Fruit fly (Drosophila melanogaster): ENCODE data around the gene Rad9.

The Rad9 gene

dm6 chr3L:18896297-18896863, 24.0 kb upstream of the Rad9 start:
- TF ChIP-seq CG12768 (GFP tag; optimal IDR thresholded peaks at IDR 0.05) (peak; percentile 4), Crg-1 (GFP tag; optimal IDR thresholded peaks at IDR 0.05) (no peak), cic (GFP tag; optimal IDR thresholded peaks at IDR 0.05) (peak; percentile 28), pad (GFP tag; optimal IDR thresholded peaks at IDR 0.05) (peak; percentile 92)

dm6 chr3L:18895079-18895478, 22.7 kb upstream of the Rad9 start:
- no peak for TF ChIP-seq CG7045 (GFP tag; optimal IDR thresholded peaks at IDR 0.05)
- peak; percentile 14 for TF ChIP-seq cic (GFP tag; optimal IDR thresholded peaks at IDR 0.05)
- TF ChIP-seq pad (GFP tag; optimal IDR thresholded peaks at IDR 0.05) = peak; percentile 26
- no peak for TF ChIP-seq Crg-1 (GFP tag; optimal IDR thresholded peaks at IDR 0.05)
- no peak for TF ChIP-seq CG14711 (tag; optimal IDR thresholded peaks at IDR 0.05)

- TF ChIP-seq Clk (GFP tag; optimal IDR thresholded peaks at IDR 0.05) = no peak
- no peak for TF ChIP-seq Hr96 (GFP tag; optimal IDR thresholded peaks at IDR 0.05)
- no peak for TF ChIP-seq CG33017 (tag; optimal IDR thresholded peaks at IDR 0.05)
- no peak for TF ChIP-seq CG5204 (GFP tag; optimal IDR thresholded peaks at IDR 0.05)
- no peak for TF ChIP-seq pad (GFP tag; optimal IDR thresholded peaks at IDR 0.05)
- TF ChIP-seq Mnt (GFP tag; optimal IDR thresholded peaks at IDR 0.05) = no peak
- TF ChIP-seq CG14711 (tag; optimal IDR thresholded peaks at IDR 0.05) = no peak
- TF ChIP-seq CG7045 (GFP tag; optimal IDR thresholded peaks at IDR 0.05) = no peak
- TF ChIP-seq kay (GFP tag; ENCODE audit: borderline replicate concordance) = no peak
- no peak for TF ChIP-seq cnc (optimal IDR thresholded peaks at IDR 0.05)
- no peak for TF ChIP-seq CG12768 (GFP tag; optimal IDR thresholded peaks at IDR 0.05)
- no peak for TF ChIP-seq cic (GFP tag; optimal IDR thresholded peaks at IDR 0.05)
- no peak for TF ChIP-seq Crg-1 (GFP tag; optimal IDR thresholded peaks at IDR 0.05)
- TF ChIP-seq CG1620 (GFP tag; optimal IDR thresholded peaks at IDR 0.05) = no peak
- no peak for TF ChIP-seq toe (GFP tag; optimal IDR thresholded peaks at IDR 0.05)
Observed at dm6 chr3L:18891986-18892385, 19.6 kb upstream of the Rad9 start, which contains the start of gene NijB. Gene NijB, plus strand, starts transcription at chr3L:18892383.

dm6 chr3L:18890283-18891175, 18.2 kb upstream of the Rad9 start, which contains the start of gene CG3961:
Gene CG3961, minus strand, starts transcription at chr3L:18890483.
- TF ChIP-seq bab1 (GFP tag; optimal IDR thresholded peaks at IDR 0.05) = peak; percentile 93
- TF ChIP-seq toe (GFP tag; optimal IDR thresholded peaks at IDR 0.05) = peak; percentile 91
- peak; percentile 90 for TF ChIP-seq kay (GFP tag; ENCODE audit: borderline replicate concordance)
- TF ChIP-seq CG7101 (tag; optimal IDR thresholded peaks at IDR 0.05) = peak; percentile 91
- TF ChIP-seq CG1620 (GFP tag; optimal IDR thresholded peaks at IDR 0.05) = peak; percentile 83
- peak; percentile 76 for TF ChIP-seq Crg-1 (GFP tag; optimal IDR thresholded peaks at IDR 0.05)
- TF ChIP-seq tj (GFP tag; optimal IDR thresholded peaks at IDR 0.05) = peak; percentile 90
- TF ChIP-seq ovo (GFP tag; optimal IDR thresholded peaks at IDR 0.05) = peak; percentile 82
- TF ChIP-seq Mnt (GFP tag; optimal IDR thresholded peaks at IDR 0.05) = peak; percentile 84
- peak; percentile 80 for TF ChIP-seq Hr96 (GFP tag; optimal IDR thresholded peaks at IDR 0.05)
- peak; percentile 89 for TF ChIP-seq pad (GFP tag; optimal IDR thresholded peaks at IDR 0.05)
- TF ChIP-seq CG5204 (GFP tag; optimal IDR thresholded peaks at IDR 0.05) = peak; percentile 93
- TF ChIP-seq cnc (optimal IDR thresholded peaks at IDR 0.05) = no peak
- TF ChIP-seq Clk (GFP tag; optimal IDR thresholded peaks at IDR 0.05) = peak; percentile 84
- peak; percentile 94 for TF ChIP-seq CG12768 (GFP tag; optimal IDR thresholded peaks at IDR 0.05)
- peak; percentile 87 for TF ChIP-seq CG14711 (tag; optimal IDR thresholded peaks at IDR 0.05)
- TF ChIP-seq CG11617 (GFP tag; optimal IDR thresholded peaks at IDR 0.05) = peak; percentile 98
- TF ChIP-seq cic (GFP tag; optimal IDR thresholded peaks at IDR 0.05) = peak; percentile 93
- peak; percentile 94 for TF ChIP-seq CG33017 (tag; optimal IDR thresholded peaks at IDR 0.05)
- TF ChIP-seq CG7045 (GFP tag; optimal IDR thresholded peaks at IDR 0.05) = peak; percentile 97

- TF ChIP-seq CG12768 (GFP tag; optimal IDR thresholded peaks at IDR 0.05) (peak; percentile 50), cic (GFP tag; optimal IDR thresholded peaks at IDR 0.05) (peak; percentile 51), tj (GFP tag; optimal IDR thresholded peaks at IDR 0.05) (peak; percentile 50), Hr96 (GFP tag; optimal IDR thresholded peaks at IDR 0.05) (no peak)
Observed at dm6 chr3L:18889222-18889866, 17.0 kb upstream of the Rad9 start.

- no peak for TF ChIP-seq bab1 (GFP tag; optimal IDR thresholded peaks at IDR 0.05)
- no peak for TF ChIP-seq CG33017 (tag; optimal IDR thresholded peaks at IDR 0.05)
- TF ChIP-seq Crg-1 (GFP tag; optimal IDR thresholded peaks at IDR 0.05) = no peak
- TF ChIP-seq cnc (optimal IDR thresholded peaks at IDR 0.05) = no peak
- TF ChIP-seq CG12768 (GFP tag; optimal IDR thresholded peaks at IDR 0.05) = no peak
- TF ChIP-seq Hr96 (GFP tag; optimal IDR thresholded peaks at IDR 0.05) = no peak
- TF ChIP-seq kay (GFP tag; ENCODE audit: borderline replicate concordance) = no peak
- TF ChIP-seq CG1620 (GFP tag; optimal IDR thresholded peaks at IDR 0.05) = no peak
- no peak for TF ChIP-seq ovo (GFP tag; optimal IDR thresholded peaks at IDR 0.05)
- no peak for TF ChIP-seq CG14711 (tag; optimal IDR thresholded peaks at IDR 0.05)
- TF ChIP-seq CG11617 (GFP tag; optimal IDR thresholded peaks at IDR 0.05) = no peak
- TF ChIP-seq CG7045 (GFP tag; optimal IDR thresholded peaks at IDR 0.05) = no peak
- TF ChIP-seq pad (GFP tag; optimal IDR thresholded peaks at IDR 0.05) = no peak
- no peak for TF ChIP-seq tj (GFP tag; optimal IDR thresholded peaks at IDR 0.05)
- TF ChIP-seq CG5204 (GFP tag; optimal IDR thresholded peaks at IDR 0.05) = no peak
- TF ChIP-seq Mnt (GFP tag; optimal IDR thresholded peaks at IDR 0.05) = no peak
- no peak for TF ChIP-seq toe (GFP tag; optimal IDR thresholded peaks at IDR 0.05)
Observed at dm6 chr3L:18881613-18882012, 9.3 kb upstream of the Rad9 start.

Measured in whole organism, adult.